Worm (Caenorhabditis elegans): ENCODE data around the gene R03H10.6.

DNA sequence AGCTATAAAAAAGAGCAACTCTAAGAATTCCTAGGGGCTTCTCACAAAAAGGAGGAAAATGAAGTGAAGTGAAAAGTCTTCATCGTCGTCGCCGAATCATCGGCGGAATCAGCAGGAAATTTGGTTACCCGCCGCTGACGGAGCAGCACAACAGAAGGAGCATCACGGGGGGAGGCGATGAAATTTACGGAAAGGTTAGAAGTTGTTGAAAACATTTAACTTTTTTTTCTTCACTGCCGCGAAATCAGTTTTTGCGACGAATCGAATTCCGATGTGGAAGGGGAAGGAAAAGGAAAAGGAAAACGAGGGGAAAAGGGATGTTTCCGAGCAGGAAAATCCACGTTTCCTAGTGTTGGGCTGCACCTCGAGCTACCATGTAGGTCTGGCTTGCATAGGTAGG lies 40.0 kb downstream of the R03H10.6 start:
- TF ChIP-seq ztf-23 (GFP tag; IDR thresholded peaks at IDR 0.05) (no peak), tab-1 (GFP tag; IDR thresholded peaks at IDR 0.05) (no peak), klf-2 (GFP tag; conservative IDR thresholded peaks at IDR 0.05) (no peak), flt-1 (GFP tag; IDR thresholded peaks at IDR 0.05) (no peak), cog-1 (tag; optimal IDR thresholded peaks at IDR 0.05) (no peak), ztf-29 (GFP tag; IDR thresholded peaks at IDR 0.05) (no peak), ref-1 (GFP tag; conservative IDR thresholded peaks at IDR 0.05) (no peak), T22C8.4 (GFP tag; IDR thresholded peaks at IDR 0.05) (no peak)

Data from whole organism, midembryonic.